Worm (Caenorhabditis elegans) whole organism, late embryonic: ENCODE measurements around the gene Y11D7A.10.

Source experiments
- C38D4.7 ChIP-seq: fragments of 200-800 bp; sonication (Bioruptor generic); optimal IDR thresholded peaks from 2 replicates; lab custom pipeline; 2018; ENCODE audit warnings: mild to moderate bottlenecking, missing genetic modification characterization, moderate library complexity, missing compliant biosample characterization
- F13H6.1 ChIP-seq: sonication (generic microtip); optimal IDR thresholded peaks from 2 replicates; lab custom pipeline; 2016; ENCODE audit warnings: missing genetic modification characterization, missing compliant biosample characterization
- K09A11.1 ChIP-seq: sonication (generic microtip); optimal IDR thresholded peaks from 2 replicates; lab custom pipeline; 2017; ENCODE audit warnings: antibody characterized with exemption, mild to moderate bottlenecking, missing genetic modification characterization, missing compliant biosample characterization; ENCODE audit not compliant: insufficient read depth
- T23F11.4 ChIP-seq: fragments of 200-800 bp; sonication (Bioruptor generic); optimal IDR thresholded peaks from 2 replicates; lab custom pipeline; 2018; ENCODE audit warnings: mild to moderate bottlenecking, missing genetic modification characterization, missing compliant biosample characterization
- ceh-14 ChIP-seq: sonication (generic microtip); optimal IDR thresholded peaks from 2 replicates; lab custom pipeline; 2016; ENCODE audit warnings: missing genotype, missing genetic modification characterization, missing compliant biosample characterization
- ceh-2 ChIP-seq: sonication (generic microtip); optimal IDR thresholded peaks from 2 replicates; lab custom pipeline; 2016; ENCODE audit warnings: missing genotype, missing genetic modification characterization, missing compliant biosample characterization
- ceh-22 ChIP-seq: sonication (generic microtip); optimal IDR thresholded peaks from 2 replicates; lab custom pipeline; 2017; ENCODE audit warnings: missing biosample characterization, missing genetic modification characterization
- ceh-30 ChIP-seq: fragments of 150-350 bp; optimal IDR thresholded peaks from 2 replicates; lab custom pipeline; 2014; ENCODE audit warnings: missing biosample characterization, missing genetic modification characterization
- ceh-31 ChIP-seq: sonication (generic microtip); optimal IDR thresholded peaks from 2 replicates; lab custom pipeline; 2016; ENCODE audit warnings: missing genetic modification characterization, missing compliant biosample characterization
- ceh-34 ChIP-seq: sonication (generic microtip); optimal IDR thresholded peaks from 2 replicates; lab custom pipeline; 2016; ENCODE audit warnings: mild to moderate bottlenecking, missing genetic modification characterization, missing compliant biosample characterization
- ceh-45 ChIP-seq: fragments of 200-800 bp; sonication (Bioruptor generic); IDR thresholded peaks from 2 replicates; pipeline ENCODE4 v1.3.6; 2022; ENCODE audit warnings: missing genetic modification reagents, missing genetic modification characterization, missing compliant biosample characterization
- ceh-48 ChIP-seq: sonication (generic microtip); optimal IDR thresholded peaks from 2 replicates; lab custom pipeline; 2016; ENCODE audit warnings: missing genetic modification characterization, inconsistent platforms, missing compliant biosample characterization
- ceh-9 ChIP-seq: sonication (generic microtip); optimal IDR thresholded peaks from 2 replicates; lab custom pipeline; 2016; ENCODE audit warnings: mild to moderate bottlenecking, missing genetic modification characterization, inconsistent platforms, missing compliant biosample characterization
- dmd-4 ChIP-seq: sonication (generic microtip); optimal IDR thresholded peaks from 2 replicates; lab custom pipeline; 2016; ENCODE audit warnings: borderline replicate concordance, missing genetic modification characterization, missing compliant biosample characterization
- dve-1 ChIP-seq: sonication (generic microtip); optimal IDR thresholded peaks from 2 replicates; lab custom pipeline; 2017; ENCODE audit warnings: antibody characterized with exemption, mild to moderate bottlenecking, missing genetic modification characterization, missing compliant biosample characterization
- elt-2 ChIP-seq: sonication (generic microtip); optimal IDR thresholded peaks from 2 replicates; lab custom pipeline; 2016; ENCODE audit warnings: missing genetic modification reagents, missing genetic modification characterization, missing compliant biosample characterization
- elt-4 ChIP-seq: sonication (generic microtip); optimal IDR thresholded peaks from 2 replicates; lab custom pipeline; 2016; ENCODE audit warnings: missing genetic modification characterization, missing compliant biosample characterization
- ets-4 ChIP-seq: sonication (generic microtip); optimal IDR thresholded peaks from 2 replicates; lab custom pipeline; 2016; ENCODE audit warnings: missing genetic modification characterization, missing compliant biosample characterization
- eyg-1 ChIP-seq: sonication (generic microtip); optimal IDR thresholded peaks from 2 replicates; lab custom pipeline; 2016; ENCODE audit warnings: missing genotype, missing genetic modification characterization, missing compliant biosample characterization
- fax-1 ChIP-seq: sonication (generic microtip); optimal IDR thresholded peaks from 2 replicates; lab custom pipeline; 2016; ENCODE audit warnings: missing genotype, missing genetic modification characterization, missing compliant biosample characterization
- fkh-10 ChIP-seq: fragments of 150-350 bp; optimal IDR thresholded peaks from 2 replicates; lab custom pipeline; 2014; ENCODE audit warnings: missing biosample characterization, missing genetic modification reagents, missing genetic modification characterization
- fkh-6 ChIP-seq: sonication (generic microtip); optimal IDR thresholded peaks from 2 replicates; lab custom pipeline; 2016; ENCODE audit warnings: missing genetic modification characterization, missing compliant biosample characterization
- hlh-13 ChIP-seq: fragments of 200-800 bp; sonication (Bioruptor generic); optimal IDR thresholded peaks from 2 replicates; lab custom pipeline; 2018; ENCODE audit warnings: mild to moderate bottlenecking, missing genetic modification characterization, missing compliant biosample characterization
- hlh-30 ChIP-seq: sonication (generic microtip); optimal IDR thresholded peaks from 2 replicates; lab custom pipeline; 2017; ENCODE audit warnings: antibody characterized with exemption, missing genetic modification characterization, missing compliant biosample characterization; ENCODE audit not compliant: insufficient read depth
- hlh-6 ChIP-seq: sonication (generic microtip); optimal IDR thresholded peaks from 2 replicates; lab custom pipeline; 2016; ENCODE audit warnings: missing genotype, missing genetic modification characterization, missing compliant biosample characterization
- hlh-8 ChIP-seq: sonication (generic microtip); optimal IDR thresholded peaks from 2 replicates; lab custom pipeline; 2016; ENCODE audit warnings: missing genotype, missing genetic modification characterization, missing compliant biosample characterization
- lim-6 ChIP-seq: sonication (generic microtip); optimal IDR thresholded peaks from 2 replicates; lab custom pipeline; 2016; ENCODE audit warnings: missing genetic modification characterization, missing compliant biosample characterization
- lin-11 ChIP-seq: fragments of 200-800 bp; sonication (Bioruptor generic); optimal IDR thresholded peaks from 2 replicates; lab custom pipeline; 2018; ENCODE audit warnings: mild to moderate bottlenecking, missing genetic modification characterization, missing compliant biosample characterization
- mec-3 ChIP-seq: sonication (generic microtip); optimal IDR thresholded peaks from 2 replicates; lab custom pipeline; 2016; ENCODE audit warnings: borderline replicate concordance, missing genetic modification characterization, missing compliant biosample characterization
- nfya-1 ChIP-seq: sonication (generic microtip); optimal IDR thresholded peaks from 2 replicates; lab custom pipeline; 2017; ENCODE audit warnings: missing genetic modification characterization, mild to moderate bottlenecking, missing compliant biosample characterization, antibody characterized with exemption, moderate library complexity
- nhr-11 ChIP-seq: fragments of 150-350 bp; optimal IDR thresholded peaks from 2 replicates; lab custom pipeline; 2014; ENCODE audit warnings: missing biosample characterization, missing genetic modification characterization
- nhr-232 ChIP-seq: sonication (generic microtip); optimal IDR thresholded peaks from 2 replicates; lab custom pipeline; 2016; ENCODE audit warnings: missing genetic modification characterization, missing compliant biosample characterization
- odd-2 ChIP-seq: sonication (generic microtip); optimal IDR thresholded peaks from 2 replicates; lab custom pipeline; 2017; ENCODE audit warnings: antibody characterized with exemption, mild to moderate bottlenecking, missing genetic modification characterization, missing compliant biosample characterization
- pag-3 ChIP-seq: sonication (generic microtip); optimal IDR thresholded peaks from 2 replicates; lab custom pipeline; 2016; ENCODE audit warnings: missing compliant biosample characterization, missing genetic modification characterization, borderline replicate concordance
- pha-2 ChIP-seq: sonication (generic microtip); optimal IDR thresholded peaks from 2 replicates; lab custom pipeline; 2017; ENCODE audit warnings: mild to moderate bottlenecking, missing genetic modification characterization, missing compliant biosample characterization
- pha-4 ChIP-seq: fragments of 150-350 bp; optimal IDR thresholded peaks from 2 replicates; lab custom pipeline; 2018; ENCODE audit warnings: missing biosample characterization, missing genetic modification reagents, missing genetic modification characterization
- pqm-1 ChIP-seq: sonication (generic microtip); optimal IDR thresholded peaks from 2 replicates; lab custom pipeline; 2016; ENCODE audit warnings: missing genetic modification characterization, missing compliant biosample characterization
- pros-1 ChIP-seq: fragments of 150-350 bp; optimal IDR thresholded peaks from 2 replicates; lab custom pipeline; 2014; ENCODE audit warnings: missing biosample characterization, missing genetic modification reagents, missing genetic modification characterization
- ref-2 ChIP-seq: sonication (generic microtip); optimal IDR thresholded peaks from 2 replicates; lab custom pipeline; 2016; ENCODE audit warnings: missing genetic modification characterization, missing compliant biosample characterization
- rnt-1 ChIP-seq: sonication (generic microtip); optimal IDR thresholded peaks from 2 replicates; lab custom pipeline; 2016; ENCODE audit warnings: missing genetic modification characterization, missing compliant biosample characterization
- sdc-2 ChIP-seq: sonication (generic microtip); optimal IDR thresholded peaks from 2 replicates; lab custom pipeline; 2016; ENCODE audit warnings: missing genotype, missing genetic modification characterization, missing compliant biosample characterization
- tbx-2 ChIP-seq: sonication (generic microtip); optimal IDR thresholded peaks from 2 replicates; lab custom pipeline; 2016; ENCODE audit warnings: missing genetic modification characterization, missing compliant biosample characterization
- ttx-3 ChIP-seq: sonication (generic microtip); optimal IDR thresholded peaks from 2 replicates; lab custom pipeline; 2016; ENCODE audit warnings: missing genetic modification reagents, missing genetic modification characterization, missing compliant biosample characterization
- unc-55 ChIP-seq: sonication (generic microtip); optimal IDR thresholded peaks from 2 replicates; lab custom pipeline; 2017; ENCODE audit warnings: missing biosample characterization, missing genetic modification reagents, missing genetic modification characterization
- zip-5 ChIP-seq: sonication (generic microtip); optimal IDR thresholded peaks from 2 replicates; lab custom pipeline; 2016; ENCODE audit warnings: missing genetic modification characterization, missing compliant biosample characterization

Y11D7A.10 gene

DNA sequence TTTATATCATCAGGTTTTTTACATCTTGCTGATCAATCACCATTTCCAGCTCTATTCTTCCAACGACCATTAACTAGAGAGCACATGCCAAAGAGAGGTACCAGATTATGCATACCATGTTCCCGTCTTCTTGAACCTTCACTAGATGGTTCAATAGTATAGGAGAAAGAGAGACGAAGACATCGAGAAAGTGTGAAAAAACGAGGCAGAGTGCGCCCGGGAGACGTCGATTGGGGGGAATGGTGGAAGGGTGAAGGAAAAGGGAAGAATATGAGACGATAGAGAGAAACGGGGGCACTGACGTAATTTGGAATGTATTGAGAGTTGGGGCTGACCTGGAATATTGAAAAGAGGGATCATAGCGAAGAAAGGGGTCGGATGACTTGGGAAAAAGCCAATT, 8.0 kb upstream of the Y11D7A.10 start:
- TF ChIP-seq ceh-9 (tag; lab: Kevin White, UChicago) (no peak), hlh-30 (tag; lab: Kevin White, UChicago) (no peak), eyg-1 (tag; lab: Kevin White, UChicago) (no peak), pha-2 (tag; lab: Kevin White, UChicago) (no peak), K09A11.1 (tag; lab: Kevin White, UChicago) (no peak), mec-3 (tag; lab: Kevin White, UChicago) (no peak), ceh-48 (tag; lab: Kevin White, UChicago) (no peak), nhr-232 (no peak), F13H6.1 (tag; lab: Kevin White, UChicago) (no peak), odd-2 (tag; lab: Kevin White, UChicago) (no peak), pqm-1 (tag; lab: Kevin White, UChicago) (no peak), tbx-2 (tag; lab: Kevin White, UChicago) (peak; percentile 74), ceh-31 (tag; lab: Kevin White, UChicago) (no peak), ttx-3 (tag; lab: Kevin White, UChicago) (no peak), ceh-22 (tag; lab: Kevin White, UChicago) (no peak), nfya-1 (tag; lab: Kevin White, UChicago) (peak; percentile 16), dve-1 (no peak), ref-2 (peak; percentile 72), rnt-1 (tag; lab: Kevin White, UChicago) (no peak), fax-1 (tag; lab: Kevin White, UChicago) (no peak)

DNA sequence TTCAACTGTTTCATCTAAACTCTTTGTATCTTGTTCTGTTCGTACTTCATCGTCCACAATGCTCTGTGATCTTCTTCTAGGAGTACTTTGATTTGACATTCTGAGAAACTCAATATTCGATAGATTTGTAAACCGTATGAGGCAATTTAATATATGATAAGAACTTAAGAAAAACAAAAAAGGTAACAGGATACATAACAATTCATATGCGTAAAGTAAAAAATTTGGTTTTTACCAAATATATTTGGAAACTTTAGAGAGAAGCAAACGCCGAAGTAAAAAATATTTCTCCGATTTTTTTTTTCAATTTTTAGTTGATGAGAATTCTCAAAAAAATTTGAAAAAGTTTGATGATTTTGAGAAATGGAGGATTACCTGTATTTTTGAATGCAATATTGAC, 6.9 kb upstream of the Y11D7A.10 start, which contains the start of gene Y11D7A.19:
TSS of gene Y11D7A.19 (minus strand) at position 101 of the 400 bp plus-strand sequence.
- TF ChIP-seq ref-2 (no peak), elt-2 (tag; lab: Kevin White, UChicago) (no peak), fkh-10 (GFP tag; lab: Kevin White, UChicago) (no peak), elt-4 (tag; lab: Kevin White, UChicago) (no peak), odd-2 (tag; lab: Kevin White, UChicago) (no peak), eyg-1 (tag; lab: Kevin White, UChicago) (no peak), ceh-9 (tag; lab: Kevin White, UChicago) (no peak), ceh-31 (tag; lab: Kevin White, UChicago) (no peak), ets-4 (tag; lab: Kevin White, UChicago) (no peak)

DNA sequence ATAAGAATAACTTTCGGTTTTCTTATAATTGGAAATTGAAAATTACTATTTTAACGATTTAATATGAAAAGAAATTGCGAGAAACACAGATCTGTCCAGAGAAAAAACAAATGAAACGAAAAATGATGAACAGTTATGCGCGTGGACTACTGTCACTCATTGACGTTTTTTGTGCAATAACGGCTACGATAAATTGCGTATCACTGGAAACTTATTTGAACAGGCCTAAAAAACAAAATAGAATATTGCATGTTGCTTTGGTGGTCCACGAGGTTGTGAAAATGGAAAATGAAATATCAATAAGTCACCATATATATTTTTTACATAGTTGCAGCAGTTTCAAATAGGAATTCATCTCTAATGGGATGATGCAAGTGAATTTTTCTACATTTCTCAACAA, 4.9 kb upstream of the Y11D7A.10 start:
- TF ChIP-seq C38D4.7 (GFP tag; lab: Kevin White, UChicago), result no peak

DNA sequence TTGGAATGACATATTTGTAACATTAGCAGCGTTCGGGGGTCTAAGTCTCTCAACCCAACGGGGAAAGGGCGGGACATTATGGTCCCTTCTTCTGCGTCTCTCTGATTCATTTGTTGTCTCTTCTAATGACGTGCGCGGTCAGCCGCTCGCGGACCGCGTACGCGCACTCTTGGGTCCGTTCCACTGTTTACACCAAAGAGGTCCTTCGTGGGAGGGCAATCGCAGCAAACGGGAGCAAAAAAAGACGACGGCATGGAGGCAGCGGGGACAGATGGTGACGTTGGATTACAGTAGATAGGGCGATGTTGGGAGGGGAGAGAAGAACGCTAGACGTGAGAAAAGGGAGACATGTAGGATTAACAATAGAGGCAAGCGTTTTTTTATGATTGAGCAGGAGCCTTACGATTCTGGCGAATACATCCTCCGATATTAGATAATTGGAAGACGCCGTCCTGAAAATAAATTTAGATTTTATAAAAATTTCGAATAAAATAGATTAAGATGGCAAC, 4.3 kb upstream of the Y11D7A.10 start, which contains the start of gene flh-1:
TSS of gene flh-1 (minus strand) at position 459 of the 509 bp plus-strand sequence.
- no peak for TF ChIP-seq T23F11.4 (GFP tag; lab: Kevin White, UChicago)
- TF ChIP-seq hlh-30 (tag; lab: Kevin White, UChicago), result no peak
- no peak for TF ChIP-seq dve-1
- no peak for TF ChIP-seq ceh-30 (tag; lab: Kevin White, UChicago)
- TF ChIP-seq ceh-14, result no peak
- TF ChIP-seq tbx-2 (tag; lab: Kevin White, UChicago), result peak; percentile 58
- no peak for TF ChIP-seq zip-5 (tag; lab: Kevin White, UChicago)
- TF ChIP-seq ceh-2 (tag; lab: Kevin White, UChicago), result peak; percentile 30
- peak; percentile 21 for TF ChIP-seq hlh-6 (tag; lab: Kevin White, UChicago)
- peak; percentile 58 for TF ChIP-seq sdc-2 (tag; lab: Kevin White, UChicago)
- no peak for TF ChIP-seq fkh-6 (tag; lab: Kevin White, UChicago)
- TF ChIP-seq ref-2, result peak; percentile 47
- TF ChIP-seq ceh-31 (tag; lab: Kevin White, UChicago), result peak; percentile 37
- TF ChIP-seq pag-3 (tag; lab: Kevin White, UChicago), result no peak
- no peak for TF ChIP-seq lin-11
- TF ChIP-seq hlh-8 (tag; lab: Kevin White, UChicago), result no peak
- no peak for TF ChIP-seq nhr-11 (tag; lab: Kevin White, UChicago)
- TF ChIP-seq dmd-4, result no peak
- TF ChIP-seq lim-6, result no peak
- TF ChIP-seq fax-1 (tag; lab: Kevin White, UChicago), result no peak
- peak; percentile 31 for TF ChIP-seq nfya-1 (tag; lab: Kevin White, UChicago)
- TF ChIP-seq pha-4 (tag; lab: Kevin White, UChicago), result no peak
- TF ChIP-seq ceh-34 (tag; lab: Kevin White, UChicago), result peak; percentile 28
- peak; percentile 12 for TF ChIP-seq unc-55 (GFP tag; lab: Kevin White, UChicago)
- no peak for TF ChIP-seq ceh-45 (GFP tag; lab: Robert Waterston, UW)
- no peak for TF ChIP-seq ets-4 (tag; lab: Kevin White, UChicago)
- no peak for TF ChIP-seq pros-1
- TF ChIP-seq nhr-232, result no peak
- no peak for TF ChIP-seq hlh-13 (GFP tag; lab: Kevin White, UChicago)
